Fruit fly (Drosophila melanogaster) S2 (cell line): ENCODE measurements around the gene CG9706.

Experiments used
- CG8478 ChIP-seq: fragments of >200 bp; optimal IDR thresholded peaks from 2 replicates; lab custom pipeline; 2018
- CTCF ChIP-seq, 2 experiments: fragments of >200 bp; optimal IDR thresholded peaks; 2 replicates each; lab custom pipeline; 2018

- TF ChIP-seq CG8478 (lab: Kevin White, UChicago): no peak
- no peak for TF ChIP-seq CTCF (optimal IDR thresholded peaks at IDR 0.05; lab: Kevin White, UChicago)
These were observed 2.5 kb upstream of the CG9706 start for dm6 chr3L:16780317-16780716.
